Fruit fly (Drosophila melanogaster) whole organism, wandering third instar larva: Measurements from ENCODE around the gene nesd.

Experiments
- Abd-B ChIP-seq: fragments of >200 bp; optimal IDR thresholded peaks from 2 replicates; lab custom pipeline; 2017; ENCODE audit warnings: missing biosample characterization, missing genetic modification characterization
- CG32264 ChIP-seq: fragments of 200-800 bp; sonication (Bioruptor generic); optimal IDR thresholded peaks from 2 replicates; lab custom pipeline; 2016; ENCODE audit warnings: missing biosample characterization, missing genetic modification characterization
- CG9705 ChIP-seq: fragments of 200-800 bp; sonication (Bioruptor generic); optimal IDR thresholded peaks from 2 replicates; lab custom pipeline; 2018; ENCODE audit warnings: missing biosample characterization, mild to moderate bottlenecking, missing genetic modification characterization
- CrebA ChIP-seq: fragments of 200-800 bp; sonication (Bioruptor generic); optimal IDR thresholded peaks from 2 replicates; lab custom pipeline; 2016; ENCODE audit warnings: missing biosample characterization, mild to moderate bottlenecking, missing genetic modification characterization, borderline replicate concordance
- Dfd ChIP-seq: fragments of >200 bp; optimal IDR thresholded peaks from 2 replicates; lab custom pipeline; 2017; ENCODE audit warnings: missing biosample characterization, missing genetic modification characterization
- Dif ChIP-seq: fragments of 200-275, 200-300 bp; sonication (Bioruptor generic); optimal IDR thresholded peaks from 2 replicates; lab custom pipeline; 2018; ENCODE audit warnings: missing biosample characterization, missing genetic modification characterization; ENCODE audit not compliant: partially characterized antibody
- GATAd ChIP-seq: sonication (Bioruptor generic); optimal IDR thresholded peaks from 2 replicates; lab custom pipeline; 2016; ENCODE audit warnings: missing biosample characterization, missing genetic modification characterization
- HLH106 ChIP-seq: fragments of 200-800 bp; optimal IDR thresholded peaks from 3 replicates; lab custom pipeline; 2019; ENCODE audit warnings: missing biosample characterization, mild to moderate bottlenecking, missing genetic modification characterization, moderate library complexity
- Hnf4 ChIP-seq: fragments of 200-800 bp; sonication (Bioruptor generic); optimal IDR thresholded peaks from 2 replicates; lab custom pipeline; 2016; ENCODE audit warnings: missing biosample characterization, mild to moderate bottlenecking, missing genetic modification characterization
- Hr78 ChIP-seq: fragments of >200 bp; optimal IDR thresholded peaks from 2 replicates; lab custom pipeline; 2017; ENCODE audit warnings: missing biosample characterization, missing genetic modification characterization
- Hr83 ChIP-seq: fragments of 200-300 bp; sonication (Bioruptor generic); optimal IDR thresholded peaks from 2 replicates; lab custom pipeline; 2016; ENCODE audit warnings: missing biosample characterization, mild to moderate bottlenecking, missing genetic modification characterization, moderate library complexity; ENCODE audit not compliant: poor library complexity, severe bottlenecking
- Jra ChIP-seq: sonication (Bioruptor generic); optimal IDR thresholded peaks from 2 replicates; lab custom pipeline; 2016; ENCODE audit warnings: missing biosample characterization, missing genetic modification characterization
- Mio ChIP-seq: sonication (Bioruptor generic); optimal IDR thresholded peaks from 2 replicates; lab custom pipeline; 2016; ENCODE audit warnings: missing biosample characterization, missing genetic modification characterization
- Myc ChIP-seq: fragments of >200 bp; optimal IDR thresholded peaks from 2 replicates; lab custom pipeline; 2017
- N ChIP-seq: fragments of >200 bp; optimal IDR thresholded peaks from 2 replicates; lab custom pipeline; 2018; ENCODE audit warnings: missing biosample characterization, missing external identifiers, missing genetic modification characterization
- OdsH ChIP-seq: fragments of 200-800 bp; sonication (Bioruptor generic); optimal IDR thresholded peaks from 2 replicates; lab custom pipeline; 2016; ENCODE audit warnings: missing biosample characterization, mild to moderate bottlenecking, missing genetic modification characterization
- Rel ChIP-seq, 2 experiments: fragments of 200-800 bp; sonication (Bioruptor generic) in 1 of 2; optimal IDR thresholded peaks; 2 replicates in 1 of 2; 3 replicates in 1 of 2; lab custom pipeline; 2016 to 2019; ENCODE audit warnings: mild to moderate bottlenecking in 2 of 2, missing biosample characterization in 2 of 2, missing genetic modification characterization in 2 of 2, moderate library complexity in 1 of 2
- Sp1 ChIP-seq: fragments of 200-800 bp; sonication (Bioruptor generic); optimal IDR thresholded peaks from 3 replicates; lab custom pipeline; 2019; ENCODE audit warnings: missing biosample characterization, mild to moderate bottlenecking, missing genetic modification characterization, moderate library complexity
- Vsx2 ChIP-seq: fragments of 200-300, 225-300 bp; sonication (Bioruptor generic); optimal IDR thresholded peaks from 2 replicates; lab custom pipeline; 2018; ENCODE audit warnings: missing biosample characterization, missing genetic modification characterization; ENCODE audit not compliant: partially characterized antibody
- br ChIP-seq: fragments of 200-800 bp; sonication (Bioruptor generic); optimal IDR thresholded peaks from 2 replicates; lab custom pipeline; 2016; ENCODE audit warnings: missing biosample characterization, missing genetic modification characterization
- brk ChIP-seq: fragments of 200-800 bp; sonication (Bioruptor generic); optimal IDR thresholded peaks from 2 replicates; lab custom pipeline; 2016; ENCODE audit warnings: missing biosample characterization, mild to moderate bottlenecking, missing genetic modification characterization
- dl ChIP-seq, 2 experiments: fragments of 175-275, 200-275 bp in 1 of 2; fragments of 200-275 bp in 1 of 2; sonication (Bioruptor generic); optimal IDR thresholded peaks; lab custom pipeline; 2018; ENCODE audit warnings: mild to moderate bottlenecking in 2 of 2, missing biosample characterization in 2 of 2, missing genetic modification characterization in 2 of 2, moderate library complexity in 2 of 2; ENCODE audit not compliant: partially characterized antibody in 2 of 2, insufficient read depth in 1 of 2
- dmrt93B ChIP-seq: fragments of 200-800 bp; sonication (Bioruptor generic); optimal IDR thresholded peaks from 2 replicates; lab custom pipeline; 2018; ENCODE audit warnings: missing biosample characterization, mild to moderate bottlenecking, missing genetic modification characterization
- dsf ChIP-seq: sonication (Bioruptor generic); optimal IDR thresholded peaks from 2 replicates; lab custom pipeline; 2016; ENCODE audit warnings: missing biosample characterization, missing genetic modification characterization, borderline replicate concordance
- ey ChIP-seq: fragments of 200-800 bp; sonication (Bioruptor generic); optimal IDR thresholded peaks from 2 replicates; lab custom pipeline; 2016; ENCODE audit warnings: missing biosample characterization, missing genetic modification characterization
- foxo ChIP-seq, 2 experiments: fragments of 200-800 bp; sonication (Bioruptor generic); optimal IDR thresholded peaks; 2 replicates in 1 of 2; 3 replicates in 1 of 2; lab custom pipeline; 2016 to 2017; ENCODE audit warnings: missing biosample characterization in 2 of 2, missing genetic modification characterization in 2 of 2
- fru ChIP-seq: fragments of 200-800 bp; sonication (Bioruptor generic); optimal IDR thresholded peaks from 3 replicates; lab custom pipeline; 2016; ENCODE audit warnings: missing biosample characterization, mild to moderate bottlenecking, missing genetic modification characterization
- h ChIP-seq: fragments of 200-800 bp; sonication (Bioruptor generic); optimal IDR thresholded peaks from 3 replicates; lab custom pipeline; 2016; ENCODE audit warnings: missing biosample characterization, mild to moderate bottlenecking, missing genetic modification characterization
- jim ChIP-seq: fragments of 175-275, 200-325 bp; sonication (Bioruptor generic); optimal IDR thresholded peaks from 2 replicates; lab custom pipeline; 2016; ENCODE audit warnings: missing biosample characterization, mild to moderate bottlenecking, missing genetic modification characterization
- lola ChIP-seq: fragments of >200 bp; optimal IDR thresholded peaks from 2 replicates; lab custom pipeline; 2017; ENCODE audit warnings: missing biosample characterization, missing genetic modification characterization
- pan ChIP-seq: fragments of >200 bp; optimal IDR thresholded peaks from 2 replicates; lab custom pipeline; 2017
- psq ChIP-seq: fragments of 200-800 bp; sonication (Bioruptor generic); optimal IDR thresholded peaks from 3 replicates; lab custom pipeline; 2017; ENCODE audit warnings: missing biosample characterization, mild to moderate bottlenecking, missing genetic modification characterization, moderate library complexity
- rgr ChIP-seq: fragments of 200-800 bp; sonication (Bioruptor generic); optimal IDR thresholded peaks from 3 replicates; lab custom pipeline; 2016; ENCODE audit warnings: missing biosample characterization, mild to moderate bottlenecking, missing genetic modification characterization
- sage ChIP-seq: fragments of 200-800 bp; sonication (Bioruptor generic); optimal IDR thresholded peaks from 2 replicates; lab custom pipeline; 2016; ENCODE audit warnings: missing biosample characterization, mild to moderate bottlenecking, missing genetic modification characterization
- sv ChIP-seq: fragments of 200-800 bp; sonication (Bioruptor generic); optimal IDR thresholded peaks from 3 replicates; lab custom pipeline; 2016; ENCODE audit warnings: missing biosample characterization, missing genetic modification characterization
- tai ChIP-seq: sonication (Bioruptor generic); optimal IDR thresholded peaks from 2 replicates; lab custom pipeline; 2016; ENCODE audit warnings: missing biosample characterization, missing genetic modification characterization
- usp ChIP-seq: fragments of >200 bp; optimal IDR thresholded peaks from 2 replicates; lab custom pipeline; 2017; ENCODE audit warnings: missing biosample characterization, missing genetic modification characterization
- woc ChIP-seq: sonication (Bioruptor generic); optimal IDR thresholded peaks from 2 replicates; lab custom pipeline; 2016; ENCODE audit warnings: missing biosample characterization, mild to moderate bottlenecking, missing genetic modification characterization

The nesd gene

dm6 chr2L:20086295-20087096 is 7.3 kb upstream of the nesd start:
- TF ChIP-seq Vsx2 (GFP tag; lab: Kevin White, UChicago) (no peak), CG9705 (GFP tag; lab: Kevin White, UChicago) (no peak), lola (GFP tag; lab: Kevin White, UChicago) (no peak), Dfd (GFP tag; lab: Kevin White, UChicago) (peak; percentile 32), Mio (GFP tag; lab: Kevin White, UChicago) (peak; percentile 69), h (peak; percentile 94), Myc (lab: Kevin White, UChicago) (no peak), dsf (GFP tag; lab: Kevin White, UChicago) (peak; percentile 51), tai (GFP tag; lab: Kevin White, UChicago) (no peak), N (GFP tag; lab: Kevin White, UChicago) (no peak), dmrt93B (GFP tag; lab: Kevin White, UChicago) (peak; percentile 81), psq (GFP tag; lab: Kevin White, UChicago) (peak; percentile 88), fru (GFP tag; lab: Kevin White, UChicago) (peak; percentile 96), Jra (peak; percentile 80), sv (peak; percentile 87), CrebA (GFP tag; lab: Kevin White, UChicago) (no peak), Hr78 (GFP tag; lab: Kevin White, UChicago) (no peak), brk (GFP tag; lab: Kevin White, UChicago) (peak; percentile 94), usp (GFP tag; lab: Kevin White, UChicago) (no peak), Dif (GFP tag; lab: Kevin White, UChicago) (peak; percentile 49), Sp1 (GFP tag; lab: Kevin White, UChicago) (peak; percentile 92), foxo (GFP tag; optimal IDR thresholded peaks at IDR 0.05; lab: Kevin White, UChicago) (peak; percentile 68 to 95), dl (GFP tag; optimal IDR thresholded peaks at IDR 0.05; lab: Kevin White, UChicago; ENCODE audit: insufficient read depth in 1 of 2, partially characterized antibody in 2 of 2) (no peak), OdsH (GFP tag; lab: Kevin White, UChicago) (peak; percentile 93), Hnf4 (peak; percentile 92), Hr83 (GFP tag; lab: Kevin White, UChicago) (peak; percentile 48), jim (GFP tag; lab: Kevin White, UChicago) (no peak), pan (lab: Kevin White, UChicago) (no peak), ey (GFP tag; lab: Kevin White, UChicago) (peak; percentile 96), HLH106 (peak; percentile 80), GATAd (no peak), Rel (GFP tag; optimal IDR thresholded peaks at IDR 0.05; lab: Kevin White, UChicago) (peak; percentile 50), Rel (tag; optimal IDR thresholded peaks at IDR 0.05; lab: Kevin White, UChicago) (peak; percentile 48), CG32264 (peak; percentile 78), rgr (peak; percentile 93), Abd-B (no peak), sage (GFP tag; lab: Kevin White, UChicago) (peak; percentile 33), woc (peak; percentile 63), br (GFP tag; lab: Kevin White, UChicago) (peak; percentile 94)
- TF ChIP-seq, all 38 proteins: peak for 24

- TF ChIP-seq foxo (GFP tag; optimal IDR thresholded peaks at IDR 0.05; lab: Kevin White, UChicago) (peak; percentile 89 to 99), CG9705 (GFP tag; lab: Kevin White, UChicago) (peak; percentile 97), jim (GFP tag; lab: Kevin White, UChicago) (peak; percentile 63), br (GFP tag; lab: Kevin White, UChicago) (peak; percentile 98), h (peak; percentile 99), fru (GFP tag; lab: Kevin White, UChicago) (peak; percentile 98), Dfd (GFP tag; lab: Kevin White, UChicago) (peak; percentile 96), usp (GFP tag; lab: Kevin White, UChicago) (no peak), N (GFP tag; lab: Kevin White, UChicago) (no peak), Sp1 (GFP tag; lab: Kevin White, UChicago) (peak; percentile 99), woc (peak; percentile 98), Hr83 (GFP tag; lab: Kevin White, UChicago) (peak; percentile 81), Vsx2 (GFP tag; lab: Kevin White, UChicago) (no peak), GATAd (no peak), Myc (lab: Kevin White, UChicago) (no peak), tai (GFP tag; lab: Kevin White, UChicago) (no peak), Abd-B (no peak), Mio (GFP tag; lab: Kevin White, UChicago) (peak; percentile 76), dl (GFP tag; optimal IDR thresholded peaks at IDR 0.05; lab: Kevin White, UChicago; ENCODE audit: insufficient read depth in 1 of 2, partially characterized antibody in 2 of 2) (no peak), lola (GFP tag; lab: Kevin White, UChicago) (no peak), ey (GFP tag; lab: Kevin White, UChicago) (peak; percentile 98), Rel (GFP tag; optimal IDR thresholded peaks at IDR 0.05; lab: Kevin White, UChicago) (peak; percentile 92), Rel (tag; optimal IDR thresholded peaks at IDR 0.05; lab: Kevin White, UChicago) (peak; percentile 90), brk (GFP tag; lab: Kevin White, UChicago) (no peak), Dif (GFP tag; lab: Kevin White, UChicago) (no peak), CrebA (GFP tag; lab: Kevin White, UChicago) (no peak), HLH106 (peak; percentile 99), rgr (peak; percentile 98), CG32264 (peak; percentile 94), psq (GFP tag; lab: Kevin White, UChicago) (peak; percentile 95), Hnf4 (peak; percentile 97), pan (lab: Kevin White, UChicago) (no peak), dmrt93B (GFP tag; lab: Kevin White, UChicago) (peak; percentile 98), dsf (GFP tag; lab: Kevin White, UChicago) (peak; percentile 93), sage (GFP tag; lab: Kevin White, UChicago) (peak; percentile 97), Hr78 (GFP tag; lab: Kevin White, UChicago) (no peak), OdsH (GFP tag; lab: Kevin White, UChicago) (peak; percentile 98)
Observed at dm6 chr2L:20091094-20091679, 2.6 kb upstream of the nesd start, which contains the start of the genes CG10747 and Pyroxd1. Gene CG10747 (minus strand): TSS chr2L:20091348. Gene Pyroxd1 (plus strand): TSS chr2L:20091435.
